Fruit fly (Drosophila melanogaster) Kc167 (cell line): ENCODE data around the gene shd.

ENCODE experiments used
- Myc ChIP-seq: fragments of >200 bp; optimal IDR thresholded peaks from 2 replicates; lab custom pipeline; 2017; ENCODE audit warnings: missing external identifiers
- Sin3A ChIP-seq: fragments of >200 bp; optimal IDR thresholded peaks from 2 replicates; lab custom pipeline; 2018; ENCODE audit warnings: missing external identifiers
- h ChIP-seq: fragments of >200 bp; optimal IDR thresholded peaks from 3 replicates; lab custom pipeline; 2018; ENCODE audit warnings: missing external identifiers
- insv ChIP-seq: fragments of >200 bp; optimal IDR thresholded peaks from 3 replicates; lab custom pipeline; 2018; ENCODE audit warnings: missing external identifiers
- psq ChIP-seq: fragments of >200 bp; optimal IDR thresholded peaks from 2 replicates; lab custom pipeline; 2017; ENCODE audit warnings: missing external identifiers
- ttk ChIP-seq: sonication (Bioruptor generic); optimal IDR thresholded peaks from 2 replicates; lab custom pipeline; 2017; ENCODE audit warnings: missing external identifiers

Gene shd

DNA sequence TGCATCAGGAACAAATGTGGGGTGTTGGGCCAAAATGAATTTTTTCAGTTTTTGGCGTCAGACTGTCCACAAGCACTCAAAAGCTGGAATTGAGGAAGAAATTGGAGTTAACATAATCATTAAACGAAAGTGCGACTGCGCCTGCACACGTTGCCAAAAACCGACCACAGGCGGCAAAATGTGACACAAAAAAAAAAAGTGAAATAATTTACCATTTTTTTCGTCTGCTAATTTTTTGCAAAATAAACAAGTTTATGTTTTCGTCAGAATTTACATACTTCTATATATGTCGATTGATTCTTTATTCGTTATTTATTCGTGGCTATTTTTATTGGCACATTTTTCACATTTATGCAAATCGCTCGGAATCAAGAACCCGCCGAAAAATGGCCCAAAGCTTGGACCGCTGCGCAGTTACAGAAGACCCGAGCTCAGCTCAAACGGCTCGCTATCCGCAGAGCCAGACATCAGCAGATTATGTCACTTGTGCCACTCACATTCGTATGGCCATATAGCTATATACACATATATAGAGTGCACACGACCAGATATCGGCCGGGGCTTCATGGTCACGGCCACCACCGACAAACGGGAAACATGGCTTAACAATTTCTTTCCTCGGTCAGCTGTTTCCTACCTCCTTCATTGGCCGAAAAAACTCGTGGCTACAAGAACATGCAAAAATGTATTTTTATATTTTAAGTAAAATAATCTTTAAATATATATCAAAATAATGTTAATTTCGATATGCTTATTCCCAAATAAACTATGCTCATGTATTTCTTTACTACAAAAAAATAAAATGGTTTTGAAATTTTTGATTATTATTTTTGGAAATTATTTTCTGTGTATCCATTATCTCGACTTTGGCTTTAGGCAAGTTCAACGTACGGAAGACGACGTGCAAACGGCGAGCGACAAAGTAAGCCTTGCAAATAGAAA, 2.1 kb downstream of the shd start:
- TF ChIP-seq insv (lab: Kevin White, UChicago) (no peak), Myc (lab: Kevin White, UChicago) (no peak), ttk (lab: Kevin White, UChicago) (no peak), Sin3A (no peak), h (lab: Kevin White, UChicago) (no peak), psq (no peak)

DNA sequence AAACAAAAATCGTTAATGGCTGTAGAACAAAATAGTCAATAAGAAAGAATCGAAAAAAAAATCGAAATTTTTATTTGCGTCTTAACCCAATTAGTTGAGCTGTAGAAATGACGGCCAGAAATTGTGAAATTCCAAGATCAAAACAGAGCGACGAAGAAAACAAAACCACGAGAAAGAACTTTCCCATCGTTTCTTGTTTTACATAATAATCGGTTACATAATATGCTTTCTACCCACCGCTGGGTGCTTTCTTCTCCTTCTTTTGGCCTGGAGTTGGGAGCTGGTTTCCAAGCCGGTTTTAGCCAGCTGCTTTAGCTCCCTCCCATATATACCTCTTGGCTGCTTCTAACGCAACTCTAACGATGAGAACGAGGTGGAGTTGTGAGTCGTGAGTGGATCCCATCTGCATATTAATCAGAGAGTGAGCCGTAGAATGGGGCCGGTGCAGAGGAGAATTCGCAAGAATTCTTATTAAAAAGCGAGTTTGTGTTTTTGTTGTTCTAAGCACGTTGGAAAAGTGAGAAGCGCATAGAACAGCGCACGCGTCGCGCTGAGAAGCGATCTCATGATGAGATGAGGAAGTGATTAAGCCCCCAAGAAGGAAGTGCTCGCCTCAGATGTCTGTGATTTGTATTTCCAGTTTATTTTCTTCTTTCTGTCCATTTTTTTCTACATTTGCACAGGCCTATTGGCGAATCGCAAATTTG, 3.4 kb downstream of the shd start:
- TF ChIP-seq ttk (lab: Kevin White, UChicago) (no peak), Sin3A (no peak), h (lab: Kevin White, UChicago) (no peak), psq (no peak), insv (lab: Kevin White, UChicago) (no peak), Myc (lab: Kevin White, UChicago) (no peak)

dm6 chr3L:14618424-14618823, 4.2 kb downstream of the shd start:
- TF ChIP-seq Myc (lab: Kevin White, UChicago) = no peak
- TF ChIP-seq h (lab: Kevin White, UChicago) = no peak
- no peak for TF ChIP-seq Sin3A
- no peak for TF ChIP-seq psq
- TF ChIP-seq ttk (lab: Kevin White, UChicago) = no peak
- no peak for TF ChIP-seq insv (lab: Kevin White, UChicago)

DNA sequence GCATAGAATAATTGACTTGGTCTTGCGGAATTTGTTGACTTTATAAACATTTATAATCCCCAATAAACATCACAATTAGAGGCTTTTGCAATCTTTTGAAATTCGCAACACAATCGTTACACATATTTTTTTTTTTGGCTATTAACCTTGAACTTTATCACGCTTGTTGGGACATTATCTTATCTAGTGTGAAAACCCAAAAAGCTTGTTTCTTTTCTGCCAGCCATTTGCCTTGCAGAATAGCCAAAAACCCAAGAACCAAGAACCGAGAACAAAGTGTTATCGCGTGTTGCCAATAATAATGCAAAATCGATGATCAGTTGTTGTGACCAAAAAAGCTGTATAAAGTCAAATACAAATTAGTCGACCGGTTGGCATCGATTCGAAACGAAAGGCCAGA, 4.7 kb downstream of the shd start:
- TF ChIP-seq h (lab: Kevin White, UChicago) (no peak), Myc (lab: Kevin White, UChicago) (no peak), ttk (lab: Kevin White, UChicago) (no peak), Sin3A (no peak), psq (no peak)

DNA sequence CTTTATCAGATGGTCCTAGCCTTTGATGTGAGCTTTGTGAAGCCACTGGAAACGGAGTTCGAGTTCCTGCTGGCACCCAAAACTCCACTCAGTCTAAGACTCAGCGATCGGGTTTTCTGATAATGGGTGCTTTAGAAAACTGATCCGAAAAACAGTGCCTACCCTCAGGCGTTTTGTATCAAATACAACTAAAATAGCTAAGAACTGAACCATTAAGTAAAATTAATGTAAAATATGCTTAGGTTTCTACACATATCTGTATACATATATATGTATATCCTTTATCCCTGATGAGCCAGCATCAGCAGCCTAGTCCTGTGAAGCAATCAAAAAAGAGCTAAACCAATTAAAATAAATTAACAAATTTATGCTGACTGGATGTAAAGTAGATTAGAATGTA, 7.2 kb downstream of the shd start:
- no peak for TF ChIP-seq psq
- no peak for TF ChIP-seq h (lab: Kevin White, UChicago)
- no peak for TF ChIP-seq Myc (lab: Kevin White, UChicago)
- no peak for TF ChIP-seq Sin3A
- TF ChIP-seq insv (lab: Kevin White, UChicago) = no peak
- no peak for TF ChIP-seq ttk (lab: Kevin White, UChicago)

DNA sequence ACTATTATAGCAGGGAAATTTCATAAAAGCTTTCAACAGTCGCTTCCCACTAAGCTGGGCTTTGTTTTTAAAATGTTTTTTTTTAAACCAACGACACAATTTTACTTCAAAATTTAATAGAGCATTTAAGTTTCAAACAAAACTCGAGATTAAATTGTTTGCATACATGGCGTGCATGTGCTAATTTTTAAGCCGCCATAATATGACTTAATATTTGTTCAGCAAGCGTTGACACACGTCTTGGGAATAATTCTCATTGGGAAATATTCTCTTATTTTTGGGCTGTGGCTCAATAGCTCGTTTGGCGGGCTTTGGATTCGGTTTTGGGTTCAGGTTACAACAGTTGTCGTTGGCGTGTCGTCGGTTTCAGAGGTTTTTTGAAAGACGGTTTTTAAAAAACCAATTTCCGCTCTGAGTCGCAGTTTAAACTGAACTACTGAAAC, 8.2 kb downstream of the shd start, which contains the start of gene CG9628:
CG9628 (plus strand) TSS at position 340 of the 443 bp plus-strand sequence.
- TF ChIP-seq Sin3A (no peak), ttk (lab: Kevin White, UChicago) (no peak), insv (lab: Kevin White, UChicago) (no peak), psq (no peak), h (lab: Kevin White, UChicago) (no peak), Myc (lab: Kevin White, UChicago) (no peak)

- TF ChIP-seq psq = no peak
- no peak for TF ChIP-seq h (lab: Kevin White, UChicago)
- TF ChIP-seq Myc (lab: Kevin White, UChicago) = no peak
- TF ChIP-seq insv (lab: Kevin White, UChicago) = no peak
- TF ChIP-seq ttk (lab: Kevin White, UChicago) = no peak
- TF ChIP-seq Sin3A = no peak
Observed at dm6 chr3L:14624425-14625309, 10.4 kb downstream of the shd start.

- no peak for TF ChIP-seq h (lab: Kevin White, UChicago)
- TF ChIP-seq ttk (lab: Kevin White, UChicago) = no peak
- TF ChIP-seq Sin3A = no peak
- no peak for TF ChIP-seq psq
- TF ChIP-seq Myc (lab: Kevin White, UChicago) = no peak
- TF ChIP-seq insv (lab: Kevin White, UChicago) = no peak
Observed at dm6 chr3L:14625568-14625996, 11.3 kb downstream of the shd start.

DNA sequence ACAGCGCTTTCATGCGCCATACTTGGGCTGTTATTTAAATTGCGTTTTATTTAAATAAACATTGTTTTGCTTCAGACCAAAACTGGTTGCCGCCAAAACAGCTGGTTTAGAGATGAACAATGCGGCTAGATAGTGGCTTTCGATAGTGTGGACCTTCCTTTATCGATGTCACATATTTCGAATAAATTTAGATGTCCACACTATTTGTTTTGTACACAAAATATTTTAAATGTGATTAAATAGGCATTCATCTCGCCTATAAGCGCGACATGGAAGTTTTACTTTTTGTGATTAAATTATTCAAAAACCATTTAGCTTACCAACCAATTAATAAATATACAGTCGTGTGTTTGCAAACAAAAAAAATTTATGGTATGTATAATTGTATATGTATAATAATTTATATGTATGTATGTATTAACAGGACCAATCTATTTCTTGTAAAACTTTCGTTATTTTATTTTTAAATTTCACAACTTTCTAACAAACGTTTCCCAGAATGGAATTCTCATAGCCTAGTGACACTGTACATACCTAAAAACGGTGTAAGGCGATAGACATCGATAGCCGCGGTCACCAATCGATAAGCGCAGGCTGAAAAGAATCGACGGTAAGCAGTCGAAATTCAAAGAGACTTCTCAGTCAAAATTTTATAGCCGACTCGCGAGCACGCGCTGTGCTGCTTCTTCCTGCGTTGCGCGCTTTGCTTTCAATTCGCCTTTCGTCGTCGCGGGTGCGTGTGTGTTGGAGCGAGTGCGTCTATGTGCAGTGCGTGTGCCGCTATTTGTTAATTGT, 17.9 kb downstream of the shd start, which contains the start of the genes RecQ5 and dlp:
RecQ5 (minus strand) TSS at position 114 of the 795 bp plus-strand sequence.
dlp (plus strand) TSS at position 638 of the 795 bp plus-strand sequence.
- no peak for TF ChIP-seq h (lab: Kevin White, UChicago)
- no peak for TF ChIP-seq ttk (lab: Kevin White, UChicago)

DNA sequence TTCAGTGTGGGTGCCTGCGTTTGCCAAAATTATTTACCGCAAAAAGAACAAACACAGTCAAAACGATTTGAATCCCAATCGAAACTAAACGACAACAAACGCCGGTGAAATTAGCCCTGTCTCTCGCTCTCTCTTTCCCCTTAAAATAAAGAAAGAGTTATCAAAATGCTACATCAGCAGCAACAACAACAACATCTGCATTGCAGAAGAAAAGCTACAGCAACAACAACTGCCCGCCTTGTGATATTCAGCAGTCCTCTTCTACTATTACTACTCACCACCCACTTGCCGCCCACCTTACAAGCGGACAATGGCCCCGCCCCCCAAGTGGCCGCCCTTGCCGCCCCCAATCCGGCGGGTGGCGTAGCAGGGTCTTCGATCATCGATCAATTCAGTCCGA, 18.6 kb downstream of the shd start:
- TF ChIP-seq insv (lab: Kevin White, UChicago) (no peak), Myc (lab: Kevin White, UChicago) (no peak), psq (no peak), Sin3A (no peak), ttk (lab: Kevin White, UChicago) (no peak), h (lab: Kevin White, UChicago) (no peak)
